Worm (Caenorhabditis elegans): ENCODE results near the gene C23H5.12.

C23H5.12 gene

DNA sequence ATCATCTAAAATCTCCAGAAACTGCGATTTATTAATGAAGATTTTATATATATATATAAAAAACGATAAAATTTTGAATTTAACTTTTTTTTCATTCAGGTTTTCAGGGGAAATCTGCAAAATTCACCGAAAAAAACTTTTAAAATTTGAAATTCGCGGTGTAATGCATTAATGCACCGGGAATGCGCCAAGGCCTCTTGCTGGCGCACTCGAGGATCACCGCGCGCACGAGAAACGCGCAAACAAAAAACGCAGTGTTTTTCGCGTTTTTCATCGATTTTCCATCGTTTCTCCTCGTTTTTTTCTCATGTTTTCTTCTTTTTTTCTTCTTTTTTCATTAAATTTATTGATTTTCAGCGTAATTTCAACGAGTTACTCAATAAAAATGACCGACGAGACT, 44.3 kb downstream of the C23H5.12 start, which contains the start of gene hrpu-2:
hrpu-2 (plus strand) TSS at position 352 of the 400 bp plus-strand sequence.
- peak; percentile 80 for TF ChIP-seq mep-1 (tag; optimal IDR thresholded peaks at IDR 0.05)
- TF ChIP-seq nhr-237 (tag; optimal IDR thresholded peaks at IDR 0.05) = peak; percentile 62
- TF ChIP-seq ceh-39 (tag; optimal IDR thresholded peaks at IDR 0.05) = peak; percentile 32
- TF ChIP-seq hlh-1 (tag; optimal IDR thresholded peaks at IDR 0.05) = peak; percentile 26
- TF ChIP-seq sem-2 (GFP tag; optimal IDR thresholded peaks at IDR 0.05) = no peak
- peak; percentile 55 for TF ChIP-seq pha-4 (tag; optimal IDR thresholded peaks at IDR 0.05)
- TF ChIP-seq ces-1 (GFP tag; optimal IDR thresholded peaks at IDR 0.05) = peak; percentile 77
- no peak for TF ChIP-seq zip-8 (tag; optimal IDR thresholded peaks at IDR 0.05)
- TF ChIP-seq lin-13 (tag; optimal IDR thresholded peaks at IDR 0.05) = peak; percentile 71
- TF ChIP-seq lsy-2 (tag; optimal IDR thresholded peaks at IDR 0.05) = peak; percentile 73
